Worm (Caenorhabditis elegans): ENCODE data around the gene ccch-1.

DNA sequence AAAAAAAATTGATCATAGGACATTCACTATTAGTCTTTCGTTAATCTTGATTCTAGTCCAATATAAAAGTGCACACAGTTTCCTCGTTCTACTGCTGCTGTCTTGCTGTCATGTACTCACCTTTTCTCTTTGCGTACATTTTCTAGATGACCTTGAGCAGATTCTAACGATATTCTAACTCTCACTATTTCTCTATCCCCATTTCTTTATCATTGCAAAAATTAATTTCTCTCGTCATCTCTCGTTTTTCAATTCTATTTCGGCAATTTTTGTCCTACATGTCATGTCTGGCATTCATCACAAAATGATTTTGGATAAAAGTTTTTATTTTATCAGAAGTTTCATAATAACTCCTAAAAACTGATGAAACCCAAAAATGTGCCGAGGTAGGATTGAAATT is 18.9 kb upstream of the ccch-1 start, which contains the start of gene ttll-5:
- TF ChIP-seq unc-62 (GFP tag; optimal IDR thresholded peaks at IDR 0.05) (no peak), ama-1 (optimal IDR thresholded peaks at IDR 0.05) (no peak), dmd-4 (tag; optimal IDR thresholded peaks at IDR 0.05) (no peak), ZK546.5 (tag; optimal IDR thresholded peaks at IDR 0.05) (no peak), ztf-11 (tag; optimal IDR thresholded peaks at IDR 0.05) (no peak), lin-11 (tag; optimal IDR thresholded peaks at IDR 0.05) (no peak), R02D3.7 (tag; optimal IDR thresholded peaks at IDR 0.05) (no peak), nhr-237 (tag; optimal IDR thresholded peaks at IDR 0.05) (no peak), unc-39 (tag; optimal IDR thresholded peaks at IDR 0.05) (no peak), lsy-2 (tag; optimal IDR thresholded peaks at IDR 0.05) (no peak), zag-1 (tag; optimal IDR thresholded peaks at IDR 0.05) (no peak)

Measured in whole organism, L2 larva.